Fruit fly (Drosophila melanogaster) S2 (cell line): ENCODE results near the gene beta-PheRS.

Source experiments
- CG8478 ChIP-seq: fragments of >200 bp; optimal IDR thresholded peaks from 2 replicates; lab custom pipeline; 2018
- CTCF ChIP-seq, 2 experiments: fragments of >200 bp; optimal IDR thresholded peaks; 2 replicates each; lab custom pipeline; 2018

dm6 chr3R:24231914-24232313 is 20.6 kb downstream of the beta-PheRS start:
- TF ChIP-seq CTCF (optimal IDR thresholded peaks at IDR 0.05; lab: Kevin White, UChicago) (no peak), CG8478 (no peak)
